Fruit fly (Drosophila melanogaster) whole organism, embryonic: ENCODE measurements around the gene CG16812.

Source experiments
- Atf3 ChIP-seq: fragments of 200-800 bp; sonication (Bioruptor generic); optimal IDR thresholded peaks from 3 replicates; lab custom pipeline; 2016; ENCODE audit warnings: missing biosample characterization, missing genetic modification characterization
- CG10979 ChIP-seq: fragments of 200-800 bp; sonication (Bioruptor generic); optimal IDR thresholded peaks from 2 replicates; lab custom pipeline; 2018; ENCODE audit warnings: missing biosample characterization, mild to moderate bottlenecking, missing genetic modification characterization, moderate library complexity
- CG11504 ChIP-seq: fragments of 200-800 bp; sonication (Bioruptor generic); optimal IDR thresholded peaks from 3 replicates; lab custom pipeline; 2019; ENCODE audit warnings: missing biosample characterization, mild to moderate bottlenecking, missing genetic modification characterization, moderate library complexity
- CG12236 ChIP-seq: fragments of 200-800 bp; sonication (Bioruptor generic); optimal IDR thresholded peaks from 2 replicates; lab custom pipeline; 2016; ENCODE audit warnings: missing biosample characterization, missing genetic modification characterization
- CG12391 ChIP-seq: fragments of 200-800 bp; sonication (Bioruptor generic); optimal IDR thresholded peaks from 3 replicates; lab custom pipeline; 2018; ENCODE audit warnings: missing biosample characterization, mild to moderate bottlenecking, missing genetic modification characterization, moderate library complexity
- CG13287 ChIP-seq: fragments of 200-800 bp; sonication (Bioruptor generic); IDR thresholded peaks from 2 replicates; pipeline ENCODE4 v1.3.6; 2022; ENCODE audit warnings: missing biosample characterization, missing genetic modification characterization; ENCODE audit not compliant: partially characterized antibody
- CG13775 ChIP-seq: fragments of 200-800 bp; sonication (Bioruptor generic); optimal IDR thresholded peaks from 3 replicates; lab custom pipeline; 2017; ENCODE audit warnings: missing biosample characterization, mild to moderate bottlenecking, missing genetic modification characterization
- CG14014 ChIP-seq: fragments of 200-800 bp; sonication (Bioruptor generic); IDR thresholded peaks from 2 replicates; pipeline ENCODE4 v1.3.6; 2022; ENCODE audit warnings: missing biosample characterization, missing genetic modification characterization
- CG17186 ChIP-seq: fragments of 200-800 bp; sonication (Bioruptor generic); optimal IDR thresholded peaks from 3 replicates; lab custom pipeline; 2017; ENCODE audit warnings: missing biosample characterization, missing genetic modification reagents, missing genetic modification characterization
- CG17829 ChIP-seq: fragments of 200-800 bp; optimal IDR thresholded peaks from 2 replicates; lab custom pipeline; 2019; ENCODE audit warnings: missing biosample characterization, mild to moderate bottlenecking, missing genetic modification characterization, moderate library complexity
- CG18011 ChIP-seq: fragments of 200-800 bp; sonication (Bioruptor generic); optimal IDR thresholded peaks from 2 replicates; lab custom pipeline; 2017; ENCODE audit warnings: missing biosample characterization, missing genetic modification characterization, mild to moderate bottlenecking, moderate library complexity, missing genotype
- CG2678 ChIP-seq: fragments of 200-800 bp; sonication (Bioruptor generic); optimal IDR thresholded peaks from 3 replicates; lab custom pipeline; 2019; ENCODE audit warnings: missing biosample characterization, mild to moderate bottlenecking, missing genetic modification characterization, moderate library complexity
- CG2889 ChIP-seq: fragments of 200-800 bp; sonication (Bioruptor generic); IDR thresholded peaks from 3 replicates; pipeline ENCODE4 v1.3.6; 2022; ENCODE audit warnings: missing biosample characterization, missing genetic modification characterization
- CG3847 ChIP-seq: fragments of 200-800 bp; sonication (Bioruptor generic); IDR thresholded peaks from 2 replicates; pipeline ENCODE4 v1.3.6; 2022; ENCODE audit warnings: missing biosample characterization, missing genetic modification characterization
- CG4707 ChIP-seq: fragments of 200-800 bp; sonication (Bioruptor generic); optimal IDR thresholded peaks from 2 replicates; lab custom pipeline; 2018; ENCODE audit warnings: missing biosample characterization, mild to moderate bottlenecking, missing genetic modification characterization, moderate library complexity
- CG6683 ChIP-seq: fragments of 200-800 bp; sonication (Bioruptor generic); optimal IDR thresholded peaks from 2 replicates; lab custom pipeline; 2017; ENCODE audit warnings: missing biosample characterization, mild to moderate bottlenecking, missing genetic modification characterization, missing genetic modification reagents
- CG6765 ChIP-seq: fragments of 200-800 bp; sonication (Bioruptor generic); optimal IDR thresholded peaks from 3 replicates; lab custom pipeline; 2017; ENCODE audit warnings: missing biosample characterization, mild to moderate bottlenecking, missing genetic modification characterization
- CG7745 ChIP-seq: fragments of 200-800 bp; sonication (Bioruptor generic); optimal IDR thresholded peaks from 2 replicates; lab custom pipeline; 2018; ENCODE audit warnings: missing biosample characterization, mild to moderate bottlenecking, missing genetic modification characterization, moderate library complexity
- CG9727 ChIP-seq: fragments of 200-800 bp; sonication (Bioruptor generic); optimal IDR thresholded peaks from 3 replicates; lab custom pipeline; 2017; ENCODE audit warnings: missing biosample characterization, mild to moderate bottlenecking, missing genetic modification characterization
- CG9817 ChIP-seq: fragments of 200-800 bp; sonication (Bioruptor generic); optimal IDR thresholded peaks from 2 replicates; lab custom pipeline; 2018; ENCODE audit warnings: missing biosample characterization, mild to moderate bottlenecking, missing genetic modification characterization, moderate library complexity
- CG9932 ChIP-seq: fragments of 200-800 bp; sonication (Bioruptor generic); IDR thresholded peaks from 2 replicates; pipeline ENCODE4 v1.3.6; 2022; ENCODE audit warnings: missing biosample characterization, missing genetic modification characterization
- Dad ChIP-seq: fragments of 200-800 bp; sonication (Bioruptor generic); optimal IDR thresholded peaks from 3 replicates; lab custom pipeline; 2016; ENCODE audit warnings: missing biosample characterization, missing genetic modification characterization
- Dref ChIP-seq: fragments of 200-800 bp; sonication (Bioruptor generic); IDR thresholded peaks from 2 replicates; pipeline ENCODE4 v1.3.6; 2022; ENCODE audit warnings: missing biosample characterization, missing genetic modification characterization
- ERR ChIP-seq: fragments of 200-800 bp; sonication (Bioruptor generic); optimal IDR thresholded peaks from 2 replicates; lab custom pipeline; 2016; ENCODE audit warnings: missing biosample characterization, missing genetic modification characterization
- Lhr ChIP-seq: fragments of 200-800 bp; sonication (Bioruptor generic); optimal IDR thresholded peaks from 3 replicates; lab custom pipeline; 2017; ENCODE audit warnings: mild to moderate bottlenecking, missing biosample characterization, missing genetic modification reagents, missing genetic modification characterization
- MBD-R2 ChIP-seq: fragments of 200-800 bp; sonication (Bioruptor generic); IDR thresholded peaks from 2 replicates; pipeline ENCODE4 v1.3.6; 2022; ENCODE audit warnings: missing biosample characterization, missing genetic modification characterization
- NC2α ChIP-seq: fragments of 200-800 bp; sonication (Bioruptor generic); optimal IDR thresholded peaks from 2 replicates; lab custom pipeline; 2016; ENCODE audit warnings: missing biosample characterization, missing genetic modification characterization
- Ptx1 ChIP-seq: fragments of 200-800 bp; sonication (Bioruptor generic); IDR thresholded peaks from 2 replicates; pipeline ENCODE4 v1.3.6; 2022; ENCODE audit warnings: missing biosample characterization, missing genetic modification characterization
- Rfx ChIP-seq: fragments of 200-800 bp; sonication (Bioruptor generic); IDR thresholded peaks from 2 replicates; pipeline ENCODE4 v1.3.6; 2022; ENCODE audit warnings: missing biosample characterization, missing genetic modification characterization
- Sin3A ChIP-seq: fragments of >200 bp; optimal IDR thresholded peaks from 2 replicates; lab custom pipeline; 2018
- Trl ChIP-seq, 3 experiments: fragments of >200 bp in 2 of 3; fragments of 200-800 bp in 1 of 3; sonication (Bioruptor generic) in 1 of 3; optimal IDR thresholded peaks; 2 replicates in 1 of 3; 3 replicates in 2 of 3; lab custom pipeline; 2016 to 2017; ENCODE audit warnings: missing biosample characterization in 1 of 3, missing genetic modification characterization in 1 of 3
- amos ChIP-seq: fragments of 200-800 bp; sonication (Bioruptor generic); IDR thresholded peaks from 2 replicates; pipeline ENCODE4 v1.3.6; 2022; ENCODE audit warnings: missing biosample characterization, missing genetic modification characterization; ENCODE audit not compliant: partially characterized antibody
- aop ChIP-seq: fragments of 200-800 bp; sonication (Bioruptor generic); IDR thresholded peaks from 2 replicates; pipeline ENCODE4 v1.3.6; 2022; ENCODE audit warnings: missing biosample characterization, missing genetic modification characterization
- bsh ChIP-seq, 2 experiments: fragments of 200-800 bp; sonication (Bioruptor generic); optimal IDR thresholded peaks; 2 replicates each; lab custom pipeline; 2017 to 2018; ENCODE audit warnings: mild to moderate bottlenecking in 2 of 2, missing biosample characterization in 2 of 2, missing genetic modification characterization in 2 of 2, moderate library complexity in 1 of 2
- dm ChIP-seq: fragments of 200-800 bp; sonication (Bioruptor generic); optimal IDR thresholded peaks from 3 replicates; lab custom pipeline; 2016; ENCODE audit warnings: missing biosample characterization, missing genetic modification characterization
- fd96Cb ChIP-seq: fragments of 200-800 bp; sonication (Bioruptor generic); optimal IDR thresholded peaks from 2 replicates; lab custom pipeline; 2018; ENCODE audit warnings: missing biosample characterization, mild to moderate bottlenecking, missing genetic modification characterization, moderate library complexity
- ftz-f1 ChIP-seq: fragments of 200-800 bp; sonication (Bioruptor generic); optimal IDR thresholded peaks from 2 replicates; lab custom pipeline; 2016; ENCODE audit warnings: missing biosample characterization, missing genetic modification characterization
- grn ChIP-seq: fragments of 200-800 bp; sonication (Bioruptor generic); optimal IDR thresholded peaks from 3 replicates; lab custom pipeline; 2017; ENCODE audit warnings: missing biosample characterization, missing genetic modification characterization
- knrl ChIP-seq: fragments of 200-800 bp; sonication (Bioruptor generic); IDR thresholded peaks from 3 replicates; pipeline ENCODE4 v1.3.6; 2022; ENCODE audit warnings: missing biosample characterization, missing genetic modification characterization; ENCODE audit not compliant: partially characterized antibody
- lov ChIP-seq, 2 experiments: fragments of 200-800 bp in 1 of 2; fragments of >200 bp in 1 of 2; sonication (Bioruptor generic) in 1 of 2; IDR thresholded peaks in 1 of 2; optimal IDR thresholded peaks in 1 of 2; 2 replicates in 1 of 2; 3 replicates in 1 of 2; pipeline versions ENCODE4 v1.3.6 to Lab custom; 2017 to 2022; ENCODE audit warnings: missing biosample characterization in 1 of 2, missing genetic modification characterization in 1 of 2
- pita ChIP-seq: fragments of 200-800 bp; sonication (Bioruptor generic); optimal IDR thresholded peaks from 2 replicates; lab custom pipeline; 2017; ENCODE audit warnings: missing biosample characterization, mild to moderate bottlenecking, missing genetic modification characterization
- ranshi ChIP-seq: fragments of 200-800 bp; sonication (Bioruptor generic); IDR thresholded peaks from 2 replicates; pipeline ENCODE4 v1.3.6; 2022; ENCODE audit warnings: missing biosample characterization, missing genetic modification characterization
- scrt ChIP-seq: fragments of 200-800 bp; sonication (Bioruptor generic); optimal IDR thresholded peaks from 2 replicates; lab custom pipeline; 2018; ENCODE audit warnings: missing biosample characterization, mild to moderate bottlenecking, missing genetic modification characterization, moderate library complexity
- slbo ChIP-seq: fragments of 200-800 bp; sonication (Bioruptor generic); IDR thresholded peaks from 2 replicates; pipeline ENCODE4 v1.3.6; 2022; ENCODE audit warnings: missing biosample characterization, missing genetic modification characterization
- tin ChIP-seq: fragments of 200-800 bp; sonication (Bioruptor generic); optimal IDR thresholded peaks from 3 replicates; lab custom pipeline; 2016; ENCODE audit warnings: missing biosample characterization, missing genetic modification characterization
- tll ChIP-seq, 2 experiments: fragments of 200-800 bp in 1 of 2; fragments of >200 bp in 1 of 2; sonication (Bioruptor generic) in 1 of 2; optimal IDR thresholded peaks; 2 replicates each; lab custom pipeline; 2017 to 2019; ENCODE audit warnings: missing biosample characterization in 2 of 2, missing genetic modification characterization in 2 of 2, mild to moderate bottlenecking in 1 of 2, moderate library complexity in 1 of 2
- trem ChIP-seq: fragments of 200-800 bp; optimal IDR thresholded peaks from 3 replicates; lab custom pipeline; 2019; ENCODE audit warnings: missing biosample characterization, mild to moderate bottlenecking, missing genetic modification characterization, moderate library complexity

The CG16812 gene

DNA sequence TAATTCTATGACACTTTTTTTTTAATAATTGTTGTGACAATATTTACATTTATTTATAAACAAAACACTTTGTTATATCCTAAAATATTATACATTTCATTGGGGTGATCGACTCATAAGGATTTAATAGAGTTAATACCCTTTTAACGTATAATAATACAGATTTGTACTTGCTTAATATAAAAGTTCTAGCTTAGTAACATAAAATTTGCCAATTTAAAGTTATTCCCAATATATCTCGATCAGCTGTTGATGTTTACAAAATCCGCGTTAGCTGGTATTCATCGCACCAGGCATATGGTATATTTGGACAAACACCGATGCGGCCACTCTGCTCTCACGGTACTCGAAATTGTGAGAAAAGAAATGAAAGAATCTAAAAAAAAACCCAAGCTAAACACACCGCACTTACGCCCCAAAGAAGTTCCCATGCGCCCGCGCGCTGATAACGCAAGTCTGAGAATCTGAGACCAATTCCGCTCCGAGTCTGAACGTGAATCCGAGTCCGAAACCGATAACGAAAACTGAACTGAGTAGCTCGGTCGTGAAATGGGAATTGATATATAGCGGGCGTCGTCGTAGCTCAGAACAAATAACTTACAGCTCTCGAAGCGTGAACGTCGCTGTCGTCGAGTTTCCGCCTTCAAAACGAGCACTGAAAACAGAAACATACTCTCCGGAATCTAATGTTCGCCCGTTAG is 18.8 kb upstream of the CG16812 start, which contains the start of gene Pect (continued):
- no peak for TF ChIP-seq CG10979 (tag; lab: Kevin White, UChicago)
- TF ChIP-seq Ptx1 (GFP tag; lab: Robert Waterston, UW) = peak; percentile 60
- peak; percentile 19; the same call in 1 of the 2 replicates for TF ChIP-seq CG14014
- TF ChIP-seq ftz-f1 = peak; percentile 4
- no peak for TF ChIP-seq Atf3
- peak; percentile 9 for TF ChIP-seq CG6765 (GFP tag; lab: Kevin White, UChicago)
- peak; percentile 12 for TF ChIP-seq fd96Cb (tag; lab: Kevin White, UChicago)
- no peak for TF ChIP-seq aop (GFP tag; lab: Robert Waterston, UW)
- no peak for TF ChIP-seq CG11504 (tag; lab: Kevin White, UChicago)
- no peak for TF ChIP-seq CG12236 (GFP tag; lab: Kevin White, UChicago)
- TF ChIP-seq bsh (GFP tag; optimal IDR thresholded peaks at IDR 0.05; lab: Kevin White, UChicago) = peak in 1 of 2 experiments; percentile 42
- no peak for TF ChIP-seq tin
- TF ChIP-seq lov (optimal IDR thresholded peaks at IDR 0.05; lab: Kevin White, UChicago) = no peak
- TF ChIP-seq lov (GFP tag; IDR thresholded peaks at IDR 0.05; lab: Robert Waterston, UW) = peak; percentile 29; the same call in 1 of the 3 replicates
- TF ChIP-seq CG13287 (GFP tag; lab: Robert Waterston, UW) = peak; percentile 63
- TF ChIP-seq Dref (GFP tag; lab: Robert Waterston, UW) = peak; percentile 50
- TF ChIP-seq CG17829 (tag; lab: Kevin White, UChicago) = peak; percentile 14
- TF ChIP-seq pita (GFP tag; lab: Kevin White, UChicago) = no peak
- TF ChIP-seq slbo (GFP tag; lab: Robert Waterston, UW) = peak; percentile 73
- TF ChIP-seq knrl = 0 out of 3 replicates have a peak, but pooled peaks have one; percentile 43
- TF ChIP-seq Rfx (GFP tag; lab: Robert Waterston, UW) = peak; percentile 27; the same call in 1 of the 2 replicates
- no peak for TF ChIP-seq scrt (GFP tag; lab: Kevin White, UChicago)
- no peak for TF ChIP-seq CG7745 (tag; lab: Kevin White, UChicago)
- TF ChIP-seq Trl (optimal IDR thresholded peaks at IDR 0.05; lab: Kevin White, UChicago) = peak in 1 of 2 experiments; percentile 66
- TF ChIP-seq Trl (GFP tag; optimal IDR thresholded peaks at IDR 0.05; lab: Kevin White, UChicago) = no peak
- peak; percentile 16 for TF ChIP-seq CG9817 (tag; lab: Kevin White, UChicago)
- TF ChIP-seq Dad = no peak
- TF ChIP-seq CG9932 (GFP tag; lab: Robert Waterston, UW) = peak; percentile 38
- no peak for TF ChIP-seq CG2889 (GFP tag; lab: Robert Waterston, UW)
- TF ChIP-seq CG4707 (GFP tag; lab: Kevin White, UChicago) = peak; percentile 44
- no peak for TF ChIP-seq grn
- TF ChIP-seq CG6683 (GFP tag; lab: Kevin White, UChicago) = no peak
- peak; percentile 19 for TF ChIP-seq Sin3A
- peak; percentile 60 for TF ChIP-seq Lhr (GFP tag; lab: Kevin White, UChicago)
- peak; percentile 8 for TF ChIP-seq NC2α (GFP tag; lab: Kevin White, UChicago)
- 0 out of 2 replicates have a peak, but pooled peaks have one; percentile 28 for TF ChIP-seq CG3847
- peak; percentile 64 for TF ChIP-seq amos (GFP tag; lab: Robert Waterston, UW)
- peak; percentile 8 for TF ChIP-seq CG18011 (GFP tag; lab: Kevin White, UChicago)
- TF ChIP-seq CG13775 (GFP tag; lab: Kevin White, UChicago) = peak; percentile 52
- TF ChIP-seq MBD-R2 = 0 out of 2 replicates have a peak, but pooled peaks have one; percentile 12
- TF ChIP-seq ERR (GFP tag; lab: Kevin White, UChicago) = peak; percentile 7
- peak; percentile 37 for TF ChIP-seq CG9727 (GFP tag; lab: Kevin White, UChicago)
- peak; percentile 11 for TF ChIP-seq CG17186 (GFP tag; lab: Kevin White, UChicago)
- peak; percentile 63 for TF ChIP-seq CG12391 (tag; lab: Kevin White, UChicago)
- peak; percentile 25 for TF ChIP-seq trem (tag; lab: Kevin White, UChicago)
- peak in 1 of 2 experiments; percentile 14 for TF ChIP-seq tll (GFP tag; optimal IDR thresholded peaks at IDR 0.05; lab: Kevin White, UChicago)
- peak; percentile 42; the same call in 1 of the 2 replicates for TF ChIP-seq ranshi (GFP tag; lab: Robert Waterston, UW)
- no peak for TF ChIP-seq CG2678
- peak; percentile 64 for TF ChIP-seq dm (GFP tag; lab: Kevin White, UChicago)
